Worm (Caenorhabditis elegans) whole organism, midembryonic: ENCODE results near the gene Y66D12A.3.

Experiments
- T22C8.4 ChIP-seq: fragments of 200-800 bp; sonication (Bioruptor generic); IDR thresholded peaks from 2 replicates; pipeline ENCODE4 v1.3.6; 2022; ENCODE audit warnings: missing genetic modification characterization, missing compliant biosample characterization
- cog-1 ChIP-seq: sonication (generic microtip); optimal IDR thresholded peaks from 2 replicates; lab custom pipeline; 2016; ENCODE audit warnings: missing genetic modification characterization, missing compliant biosample characterization
- flt-1 ChIP-seq: fragments of 200-800 bp; sonication (Bioruptor generic); IDR thresholded peaks from 2 replicates; pipeline ENCODE4 v1.3.6; 2022; ENCODE audit warnings: missing genetic modification characterization, missing compliant biosample characterization
- klf-2 ChIP-seq: fragments of 200-800 bp; sonication (Bioruptor generic); conservative IDR thresholded peaks from 2 replicates; pipeline ENCODE4 v1.3.6; 2022; ENCODE audit warnings: missing genetic modification reagents, missing genetic modification characterization, missing compliant biosample characterization
- med-1 ChIP-seq: sonication (generic microtip); optimal IDR thresholded peaks from 2 replicates; lab custom pipeline; 2017; ENCODE audit warnings: missing genetic modification characterization, mild to moderate bottlenecking, missing compliant biosample characterization, antibody characterized with exemption, missing genetic modification reagents; ENCODE audit not compliant: insufficient read depth
- tab-1 ChIP-seq: fragments of 200-800 bp; sonication (Bioruptor generic); IDR thresholded peaks from 2 replicates; pipeline ENCODE4 v1.3.6; 2022; ENCODE audit warnings: missing genetic modification characterization, missing compliant biosample characterization
- ztf-23 ChIP-seq: fragments of 200-800 bp; sonication (Bioruptor generic); IDR thresholded peaks from 2 replicates; pipeline ENCODE4 v1.3.6; 2022; ENCODE audit warnings: missing genetic modification reagents, missing genetic modification characterization, missing compliant biosample characterization
- ztf-29 ChIP-seq: fragments of 200-800 bp; sonication (Bioruptor generic); IDR thresholded peaks from 2 replicates; pipeline ENCODE4 v1.3.6; 2022; ENCODE audit warnings: missing genetic modification reagents, missing genetic modification characterization, missing compliant biosample characterization

- TF ChIP-seq cog-1 (tag; lab: Kevin White, UChicago), result no peak
- no peak for TF ChIP-seq ztf-23 (GFP tag; lab: Robert Waterston, UW)
- no peak for TF ChIP-seq flt-1 (GFP tag; lab: Robert Waterston, UW)
- no peak for TF ChIP-seq klf-2 (GFP tag; lab: Robert Waterston, UW)
- TF ChIP-seq ztf-29 (GFP tag; lab: Robert Waterston, UW), result no peak
- no peak for TF ChIP-seq med-1 (GFP tag; lab: Kevin White, UChicago)
- no peak for TF ChIP-seq T22C8.4 (GFP tag; lab: Robert Waterston, UW)
- no peak for TF ChIP-seq tab-1 (GFP tag; lab: Robert Waterston, UW)
These were observed 26.8 kb downstream of the Y66D12A.3 start for ce11 chrIII:11615802-11616201.
